Worm (Caenorhabditis elegans) whole organism, late embryonic: ENCODE measurements around the gene srg-30.

Experiments
- K09A11.1 ChIP-seq: sonication (generic microtip); optimal IDR thresholded peaks from 2 replicates; lab custom pipeline; 2017; ENCODE audit warnings: antibody characterized with exemption, mild to moderate bottlenecking, missing genetic modification characterization, missing compliant biosample characterization; ENCODE audit not compliant: insufficient read depth
- T23F11.4 ChIP-seq: fragments of 200-800 bp; sonication (Bioruptor generic); optimal IDR thresholded peaks from 2 replicates; lab custom pipeline; 2018; ENCODE audit warnings: mild to moderate bottlenecking, missing genetic modification characterization, missing compliant biosample characterization
- Y22D7AL.16 ChIP-seq: sonication (generic microtip); optimal IDR thresholded peaks from 2 replicates; lab custom pipeline; 2016; ENCODE audit warnings: missing genetic modification characterization, missing compliant biosample characterization
- ama-1 ChIP-seq: fragments of 150-350 bp; optimal IDR thresholded peaks from 2 replicates; lab custom pipeline; 2014
- ceh-19 ChIP-seq: fragments of 200-800 bp; sonication (Bioruptor generic); optimal IDR thresholded peaks from 2 replicates; lab custom pipeline; 2018; ENCODE audit warnings: mild to moderate bottlenecking, missing genetic modification characterization, missing compliant biosample characterization
- ceh-22 ChIP-seq: sonication (generic microtip); optimal IDR thresholded peaks from 2 replicates; lab custom pipeline; 2017; ENCODE audit warnings: missing biosample characterization, missing genetic modification characterization
- ceh-45 ChIP-seq: fragments of 200-800 bp; sonication (Bioruptor generic); IDR thresholded peaks from 2 replicates; pipeline ENCODE4 v1.3.6; 2022; ENCODE audit warnings: missing genetic modification reagents, missing genetic modification characterization, missing compliant biosample characterization
- ceh-6 ChIP-seq: fragments of 200-800 bp; sonication (Bioruptor generic); optimal IDR thresholded peaks from 2 replicates; lab custom pipeline; 2018; ENCODE audit warnings: mild to moderate bottlenecking, missing genetic modification characterization, missing compliant biosample characterization
- ceh-9 ChIP-seq: sonication (generic microtip); optimal IDR thresholded peaks from 2 replicates; lab custom pipeline; 2016; ENCODE audit warnings: mild to moderate bottlenecking, missing genetic modification characterization, inconsistent platforms, missing compliant biosample characterization
- dve-1 ChIP-seq: sonication (generic microtip); optimal IDR thresholded peaks from 2 replicates; lab custom pipeline; 2017; ENCODE audit warnings: antibody characterized with exemption, mild to moderate bottlenecking, missing genetic modification characterization, missing compliant biosample characterization
- elt-2 ChIP-seq: sonication (generic microtip); optimal IDR thresholded peaks from 2 replicates; lab custom pipeline; 2016; ENCODE audit warnings: missing genetic modification reagents, missing genetic modification characterization, missing compliant biosample characterization
- elt-4 ChIP-seq: sonication (generic microtip); optimal IDR thresholded peaks from 2 replicates; lab custom pipeline; 2016; ENCODE audit warnings: missing genetic modification characterization, missing compliant biosample characterization
- ets-4 ChIP-seq: sonication (generic microtip); optimal IDR thresholded peaks from 2 replicates; lab custom pipeline; 2016; ENCODE audit warnings: missing genetic modification characterization, missing compliant biosample characterization
- eyg-1 ChIP-seq: sonication (generic microtip); optimal IDR thresholded peaks from 2 replicates; lab custom pipeline; 2016; ENCODE audit warnings: missing genotype, missing genetic modification characterization, missing compliant biosample characterization
- fax-1 ChIP-seq: sonication (generic microtip); optimal IDR thresholded peaks from 2 replicates; lab custom pipeline; 2016; ENCODE audit warnings: missing genotype, missing genetic modification characterization, missing compliant biosample characterization
- fkh-10 ChIP-seq: fragments of 150-350 bp; optimal IDR thresholded peaks from 2 replicates; lab custom pipeline; 2014; ENCODE audit warnings: missing biosample characterization, missing genetic modification reagents, missing genetic modification characterization
- fkh-6 ChIP-seq: sonication (generic microtip); optimal IDR thresholded peaks from 2 replicates; lab custom pipeline; 2016; ENCODE audit warnings: missing genetic modification characterization, missing compliant biosample characterization
- gmeb-2 ChIP-seq: sonication (generic microtip); optimal IDR thresholded peaks from 2 replicates; lab custom pipeline; 2016; ENCODE audit warnings: missing genetic modification characterization, inconsistent platforms, missing compliant biosample characterization
- hlh-15 ChIP-seq: sonication (generic microtip); optimal IDR thresholded peaks from 2 replicates; lab custom pipeline; 2016; ENCODE audit warnings: missing genetic modification characterization, missing compliant biosample characterization
- hlh-8 ChIP-seq: sonication (generic microtip); optimal IDR thresholded peaks from 2 replicates; lab custom pipeline; 2016; ENCODE audit warnings: missing genotype, missing genetic modification characterization, missing compliant biosample characterization
- lin-11 ChIP-seq: fragments of 200-800 bp; sonication (Bioruptor generic); optimal IDR thresholded peaks from 2 replicates; lab custom pipeline; 2018; ENCODE audit warnings: mild to moderate bottlenecking, missing genetic modification characterization, missing compliant biosample characterization
- madf-2 ChIP-seq: sonication (generic microtip); optimal IDR thresholded peaks from 2 replicates; lab custom pipeline; 2017; ENCODE audit warnings: missing genetic modification characterization, missing compliant biosample characterization
- nfya-1 ChIP-seq: sonication (generic microtip); optimal IDR thresholded peaks from 2 replicates; lab custom pipeline; 2017; ENCODE audit warnings: missing genetic modification characterization, mild to moderate bottlenecking, missing compliant biosample characterization, antibody characterized with exemption, moderate library complexity
- nhr-11 ChIP-seq: fragments of 150-350 bp; optimal IDR thresholded peaks from 2 replicates; lab custom pipeline; 2014; ENCODE audit warnings: missing biosample characterization, missing genetic modification characterization
- nhr-232 ChIP-seq: sonication (generic microtip); optimal IDR thresholded peaks from 2 replicates; lab custom pipeline; 2016; ENCODE audit warnings: missing genetic modification characterization, missing compliant biosample characterization
- npax-4 ChIP-seq: sonication (generic microtip); optimal IDR thresholded peaks from 2 replicates; lab custom pipeline; 2016; ENCODE audit warnings: missing genetic modification characterization, missing compliant biosample characterization
- odd-2 ChIP-seq: sonication (generic microtip); optimal IDR thresholded peaks from 2 replicates; lab custom pipeline; 2017; ENCODE audit warnings: antibody characterized with exemption, mild to moderate bottlenecking, missing genetic modification characterization, missing compliant biosample characterization
- pat-9 ChIP-seq: fragments of 200-800 bp; sonication (Bioruptor generic); optimal IDR thresholded peaks from 2 replicates; lab custom pipeline; 2018; ENCODE audit warnings: mild to moderate bottlenecking, missing genetic modification characterization, moderate library complexity, missing compliant biosample characterization
- pax-1 ChIP-seq: fragments of 150-350 bp; optimal IDR thresholded peaks from 2 replicates; lab custom pipeline; 2014; ENCODE audit warnings: missing biosample characterization, missing genetic modification characterization
- pha-4 ChIP-seq: fragments of 150-350 bp; optimal IDR thresholded peaks from 2 replicates; lab custom pipeline; 2018; ENCODE audit warnings: missing biosample characterization, missing genetic modification reagents, missing genetic modification characterization
- pqm-1 ChIP-seq: sonication (generic microtip); optimal IDR thresholded peaks from 2 replicates; lab custom pipeline; 2016; ENCODE audit warnings: missing genetic modification characterization, missing compliant biosample characterization
- ref-2 ChIP-seq: sonication (generic microtip); optimal IDR thresholded peaks from 2 replicates; lab custom pipeline; 2016; ENCODE audit warnings: missing genetic modification characterization, missing compliant biosample characterization
- rnt-1 ChIP-seq: sonication (generic microtip); optimal IDR thresholded peaks from 2 replicates; lab custom pipeline; 2016; ENCODE audit warnings: missing genetic modification characterization, missing compliant biosample characterization
- sox-4 ChIP-seq: sonication (generic microtip); optimal IDR thresholded peaks from 2 replicates; lab custom pipeline; 2017; ENCODE audit warnings: mild to moderate bottlenecking, missing genetic modification characterization, inconsistent platforms, missing compliant biosample characterization
- tbx-2 ChIP-seq: sonication (generic microtip); optimal IDR thresholded peaks from 2 replicates; lab custom pipeline; 2016; ENCODE audit warnings: missing genetic modification characterization, missing compliant biosample characterization
- tbx-7 ChIP-seq: sonication (generic microtip); optimal IDR thresholded peaks from 2 replicates; lab custom pipeline; 2016; ENCODE audit warnings: missing genotype, missing genetic modification characterization, missing compliant biosample characterization
- ttx-3 ChIP-seq: sonication (generic microtip); optimal IDR thresholded peaks from 2 replicates; lab custom pipeline; 2016; ENCODE audit warnings: missing genetic modification reagents, missing genetic modification characterization, missing compliant biosample characterization
- unc-86 ChIP-seq: sonication (generic microtip); optimal IDR thresholded peaks from 2 replicates; lab custom pipeline; 2016; ENCODE audit warnings: missing genetic modification characterization, missing compliant biosample characterization

srg-30 gene

DNA sequence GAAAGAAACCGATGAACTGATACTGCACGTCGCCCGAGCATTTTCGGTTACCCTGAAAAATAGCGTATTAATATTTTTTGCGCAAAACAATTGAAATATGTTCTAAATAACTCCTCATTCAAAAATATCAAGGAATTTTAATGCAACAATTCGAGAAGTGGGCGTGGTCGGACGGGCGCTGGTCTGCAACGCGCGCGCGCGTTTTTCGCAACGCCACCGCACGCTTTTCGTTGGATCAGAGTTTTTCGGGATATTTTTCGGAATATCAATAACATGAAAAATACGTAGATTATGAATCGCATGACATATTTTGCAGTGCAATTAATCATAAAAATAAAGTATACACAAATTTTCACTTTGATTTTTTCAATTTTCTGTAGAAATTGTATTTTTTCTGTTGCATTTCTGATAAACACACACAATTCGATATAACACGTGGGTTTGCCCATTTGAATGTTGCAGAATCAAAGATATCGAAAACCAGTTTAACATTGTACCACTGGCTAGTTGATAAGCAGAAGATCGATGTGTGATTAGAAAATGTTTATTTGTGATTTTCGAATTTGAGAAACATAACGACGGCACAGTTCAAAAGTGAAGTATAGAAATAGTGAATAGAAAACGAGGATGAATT, 9.0 kb downstream of the srg-30 start, which contains the start of gene dlst-1 (continued):
- TF ChIP-seq nhr-232 (tag; lab: Kevin White, UChicago) (peak; percentile 47), ttx-3 (tag; lab: Kevin White, UChicago) (peak; percentile 54), ceh-9 (tag; lab: Kevin White, UChicago) (no peak), nhr-11 (tag; lab: Kevin White, UChicago) (no peak), nfya-1 (tag; lab: Kevin White, UChicago) (peak; percentile 69), tbx-7 (peak; percentile 2), fax-1 (tag; lab: Kevin White, UChicago) (peak; percentile 49), unc-86 (tag; lab: Kevin White, UChicago) (no peak), K09A11.1 (peak; percentile 14), ama-1 (no peak), dve-1 (tag; lab: Kevin White, UChicago) (no peak), hlh-15 (tag; lab: Kevin White, UChicago) (peak; percentile 27), npax-4 (tag; lab: Kevin White, UChicago) (no peak), gmeb-2 (tag; lab: Kevin White, UChicago) (peak; percentile 29), ceh-22 (tag; lab: Kevin White, UChicago) (no peak), lin-11 (tag; lab: Kevin White, UChicago) (peak; percentile 31), fkh-6 (peak; percentile 42), pqm-1 (tag; lab: Kevin White, UChicago) (no peak), fkh-10 (GFP tag; lab: Kevin White, UChicago) (no peak), tbx-2 (tag; lab: Kevin White, UChicago) (peak; percentile 60), T23F11.4 (no peak)
- TF ChIP-seq, all 69 proteins: peak for 36

DNA sequence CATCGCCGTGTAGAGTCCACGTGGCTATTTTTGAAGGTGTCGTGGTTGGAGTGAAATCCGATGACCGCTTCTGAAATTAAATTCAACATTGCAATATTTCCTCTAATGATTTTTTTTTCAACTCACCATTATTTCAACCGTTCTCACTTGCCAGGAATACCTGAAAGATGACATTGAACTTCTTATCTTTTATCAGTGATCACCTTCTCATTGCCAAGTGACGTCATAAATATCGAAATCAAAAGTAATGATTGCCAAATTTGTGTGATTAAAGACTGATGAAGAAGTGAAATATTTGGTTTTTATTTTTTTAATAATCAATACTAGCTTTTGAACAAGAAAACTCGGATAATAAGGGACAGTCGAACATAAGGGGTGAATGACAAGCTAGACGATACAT, 11.4 kb downstream of the srg-30 start, which contains the start of gene W02F12.4:
TSS of gene W02F12.4 (minus strand) at position 164 of the 400 bp plus-strand sequence.
- TF ChIP-seq pha-4 (tag; lab: Kevin White, UChicago) (no peak), lin-11 (tag; lab: Kevin White, UChicago) (no peak), ref-2 (tag; lab: Kevin White, UChicago) (no peak), ceh-19 (GFP tag; lab: Kevin White, UChicago) (no peak), sox-4 (tag; lab: Kevin White, UChicago) (no peak), elt-2 (tag; lab: Kevin White, UChicago) (peak; percentile 82)

DNA sequence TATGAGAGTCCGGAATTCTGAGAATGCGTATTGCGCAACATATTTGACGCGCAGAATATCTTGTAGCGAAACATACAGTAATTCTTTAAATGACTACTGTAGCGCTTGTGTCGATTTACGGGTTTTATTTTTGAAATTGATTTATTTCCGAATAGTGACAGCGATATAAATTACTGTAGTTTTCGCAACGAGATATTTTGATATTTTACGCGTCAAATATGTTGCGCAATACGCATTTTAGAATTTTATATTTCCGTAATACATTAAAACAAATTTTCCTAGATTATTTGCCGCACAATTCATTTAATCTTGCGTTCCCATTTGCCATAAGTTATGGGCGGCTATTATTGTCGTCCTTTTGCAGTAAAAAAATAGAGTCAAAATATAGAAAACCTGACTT, 12.8 kb downstream of the srg-30 start:
- no peak for TF ChIP-seq elt-4
- TF ChIP-seq pqm-1 (tag; lab: Kevin White, UChicago), result no peak
- no peak for TF ChIP-seq sox-4 (tag; lab: Kevin White, UChicago)
- TF ChIP-seq pat-9 (tag; lab: Kevin White, UChicago), result no peak
- TF ChIP-seq hlh-8, result no peak
- no peak for TF ChIP-seq Y22D7AL.16 (tag; lab: Kevin White, UChicago)
- no peak for TF ChIP-seq ref-2 (tag; lab: Kevin White, UChicago)
- TF ChIP-seq nhr-232 (tag; lab: Kevin White, UChicago), result no peak
- no peak for TF ChIP-seq tbx-2 (tag; lab: Kevin White, UChicago)
- TF ChIP-seq pax-1 (tag; lab: Kevin White, UChicago), result no peak
- TF ChIP-seq ceh-45 (GFP tag; lab: Robert Waterston, UW), result no peak
- TF ChIP-seq, all 69 proteins: peak for 0

DNA sequence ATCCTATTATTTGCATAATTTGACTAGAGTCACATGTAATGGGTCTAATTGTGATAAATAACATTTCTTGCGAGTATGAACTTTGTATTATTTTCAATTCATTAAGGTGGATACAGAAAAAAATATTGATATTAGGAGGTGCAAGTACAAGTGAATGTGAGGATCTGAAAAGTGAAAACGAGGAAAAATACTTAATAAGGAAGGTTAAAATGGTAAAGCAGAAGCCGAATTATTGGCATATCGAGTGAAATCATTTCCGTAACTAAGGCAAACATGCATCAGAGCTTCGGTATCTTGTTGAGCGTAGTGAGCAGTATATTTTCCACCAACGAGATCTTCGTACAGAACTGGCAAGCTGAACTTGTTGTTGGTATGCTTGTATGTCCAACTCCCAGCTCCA, 13.7 kb downstream of the srg-30 start:
- no peak for TF ChIP-seq ceh-6
- no peak for TF ChIP-seq madf-2 (tag; lab: Kevin White, UChicago)
- no peak for TF ChIP-seq ets-4 (tag; lab: Kevin White, UChicago)
- TF ChIP-seq rnt-1 (tag; lab: Kevin White, UChicago), result no peak
- TF ChIP-seq sox-4 (tag; lab: Kevin White, UChicago), result no peak
- no peak for TF ChIP-seq tbx-7
- no peak for TF ChIP-seq ceh-9 (tag; lab: Kevin White, UChicago)
- TF ChIP-seq npax-4 (tag; lab: Kevin White, UChicago), result no peak
- TF ChIP-seq dve-1 (tag; lab: Kevin White, UChicago), result no peak
- TF ChIP-seq ref-2 (tag; lab: Kevin White, UChicago), result no peak
- TF ChIP-seq pax-1 (tag; lab: Kevin White, UChicago), result no peak
- no peak for TF ChIP-seq tbx-2 (tag; lab: Kevin White, UChicago)
- TF ChIP-seq odd-2 (tag; lab: Kevin White, UChicago), result no peak
- TF ChIP-seq eyg-1, result no peak
- TF ChIP-seq, all 69 proteins: peak for 0
